Worm (Caenorhabditis elegans): ENCODE data around the gene F23B12.7.

- TF ChIP-seq ama-1 (optimal IDR thresholded peaks at IDR 0.05) (no peak), nhr-12 (tag; optimal IDR thresholded peaks at IDR 0.05) (no peak), unc-55 (GFP tag; optimal IDR thresholded peaks at IDR 0.05) (no peak), nhr-6 (tag; optimal IDR thresholded peaks at IDR 0.05) (no peak), gmeb-1 (tag; optimal IDR thresholded peaks at IDR 0.05) (no peak), R02D3.7 (tag; optimal IDR thresholded peaks at IDR 0.05) (no peak), alr-1 (tag; optimal IDR thresholded peaks at IDR 0.05) (no peak), fos-1 (tag; optimal IDR thresholded peaks at IDR 0.05) (no peak), elt-3 (tag; optimal IDR thresholded peaks at IDR 0.05) (no peak), nhr-25 (tag; optimal IDR thresholded peaks at IDR 0.05) (no peak), elt-1 (tag; optimal IDR thresholded peaks at IDR 0.05) (no peak)
These were observed 43.9 kb upstream of the F23B12.7 start for ce11 chrV:14405647-14406046.
